Worm (Caenorhabditis elegans) whole organism, L4 larva: ENCODE data around the gene mex-5.

ENCODE experiments used
- F37D6.2 ChIP-seq: sonication (generic microtip); optimal IDR thresholded peaks from 2 replicates; lab custom pipeline; 2016; ENCODE audit warnings: mild to moderate bottlenecking, missing genetic modification characterization, missing compliant biosample characterization
- F44E2.7 ChIP-seq: fragments of 200-800 bp; sonication (Bioruptor generic); IDR thresholded peaks from 2 replicates; pipeline ENCODE4 v2.1.2; 2022; ENCODE audit warnings: missing genetic modification characterization, missing compliant biosample characterization
- F49E8.2 ChIP-seq: sonication (generic microtip); optimal IDR thresholded peaks from 2 replicates; lab custom pipeline; 2016; ENCODE audit warnings: missing compliant biosample characterization, mild to moderate bottlenecking, missing genetic modification characterization, borderline replicate concordance
- R02D3.7 ChIP-seq: fragments of 150-350 bp; sonication (generic microtip); optimal IDR thresholded peaks from 3 replicates; lab custom pipeline; 2014; ENCODE audit warnings: missing biosample characterization, missing genetic modification characterization
- ZK546.5 ChIP-seq, 2 experiments: sonication (generic microtip); optimal IDR thresholded peaks; 2 replicates each; lab custom pipeline; 2017; ENCODE audit warnings: missing biosample characterization in 2 of 2, missing genetic modification characterization in 2 of 2
- aly-2 ChIP-seq: sonication (generic microtip); optimal IDR thresholded peaks from 2 replicates; lab custom pipeline; 2018; ENCODE audit warnings: missing biosample characterization, missing genetic modification characterization
- arid-1 ChIP-seq: fragments of 200-800 bp; sonication (Bioruptor generic); conservative IDR thresholded peaks from 2 replicates; pipeline ENCODE4 v1.3.6; 2022; ENCODE audit warnings: missing genetic modification reagents, missing genetic modification characterization, missing compliant biosample characterization
- attf-4 ChIP-seq: sonication (generic microtip); optimal IDR thresholded peaks from 3 replicates; lab custom pipeline; 2017; ENCODE audit warnings: missing biosample characterization, missing genetic modification characterization
- ceh-32 ChIP-seq: sonication (generic microtip); optimal IDR thresholded peaks from 2 replicates; lab custom pipeline; 2016; ENCODE audit warnings: mild to moderate bottlenecking, missing genetic modification characterization, missing compliant biosample characterization; ENCODE audit not compliant: poor library complexity
- ceh-44 ChIP-seq: fragments of 200-800 bp; sonication (Bioruptor generic); IDR thresholded peaks from 2 replicates; pipeline ENCODE4 v1.3.6; 2022; ENCODE audit warnings: missing genetic modification reagents, missing genetic modification characterization, missing compliant biosample characterization
- ceh-82 ChIP-seq: sonication (generic microtip); optimal IDR thresholded peaks from 2 replicates; lab custom pipeline; 2017; ENCODE audit warnings: missing biosample characterization, missing genetic modification characterization
- daf-16 ChIP-seq, 3 experiments: sonication (generic microtip); optimal IDR thresholded peaks; 2 replicates each; lab custom pipeline; 2016 to 2017; ENCODE audit warnings: missing genetic modification characterization in 3 of 3, missing genetic modification reagents in 3 of 3, mild to moderate bottlenecking in 2 of 3, missing compliant biosample characterization in 2 of 3, missing biosample characterization in 1 of 3, moderate library complexity in 1 of 3
- daf-19 ChIP-seq: fragments of 200-800 bp; sonication (Bioruptor generic); conservative IDR thresholded peaks from 2 replicates; pipeline ENCODE4 v1.3.6; 2022; ENCODE audit warnings: missing genetic modification characterization, missing compliant biosample characterization
- daf-8 ChIP-seq: fragments of 200-800 bp; sonication (Bioruptor generic); IDR thresholded peaks from 2 replicates; pipeline ENCODE4 v1.3.6; 2022; ENCODE audit warnings: missing genetic modification characterization, missing compliant biosample characterization
- dmd-6 ChIP-seq: fragments of 200-800 bp; sonication (Bioruptor generic); IDR thresholded peaks from 2 replicates; pipeline ENCODE4 v1.3.6; 2022; ENCODE audit warnings: missing genetic modification reagents, missing genetic modification characterization, missing compliant biosample characterization
- duxl-1 ChIP-seq: sonication (generic microtip); optimal IDR thresholded peaks from 2 replicates; lab custom pipeline; 2016; ENCODE audit warnings: mild to moderate bottlenecking, missing genetic modification characterization, moderate library complexity, missing compliant biosample characterization; ENCODE audit not compliant: poor library complexity
- dve-1 ChIP-seq: sonication (generic microtip); optimal IDR thresholded peaks from 2 replicates; lab custom pipeline; 2017; ENCODE audit warnings: antibody characterized with exemption, mild to moderate bottlenecking, missing genetic modification characterization, missing compliant biosample characterization; ENCODE audit not compliant: insufficient read depth
- egl-27 ChIP-seq: sonication (generic microtip); optimal IDR thresholded peaks from 3 replicates; lab custom pipeline; 2017; ENCODE audit warnings: missing biosample characterization, missing genetic modification reagents, missing genetic modification characterization
- fkh-10 ChIP-seq: fragments of 150-350 bp; optimal IDR thresholded peaks from 2 replicates; lab custom pipeline; 2014; ENCODE audit warnings: missing biosample characterization, missing genetic modification reagents, missing genetic modification characterization
- gei-8 ChIP-seq: fragments of 200-800 bp; sonication (Bioruptor generic); optimal IDR thresholded peaks from 2 replicates; lab custom pipeline; 2018; ENCODE audit warnings: mild to moderate bottlenecking, missing genetic modification characterization, missing compliant biosample characterization
- hif-1 ChIP-seq, 2 experiments: sonication (generic microtip); optimal IDR thresholded peaks; 2 replicates each; lab custom pipeline; 2016 to 2017; ENCODE audit warnings: missing compliant biosample characterization in 2 of 2, missing genetic modification characterization in 2 of 2, missing genetic modification reagents in 2 of 2, missing genotype in 2 of 2, mild to moderate bottlenecking in 1 of 2
- hlh-11 ChIP-seq: fragments of 200-800 bp; sonication (Bioruptor generic); optimal IDR thresholded peaks from 2 replicates; lab custom pipeline; 2018; ENCODE audit warnings: mild to moderate bottlenecking, missing genetic modification characterization, missing compliant biosample characterization
- hlh-30 ChIP-seq: sonication (generic microtip); optimal IDR thresholded peaks from 2 replicates; lab custom pipeline; 2017; ENCODE audit warnings: antibody characterized with exemption, mild to moderate bottlenecking, missing genetic modification characterization, missing compliant biosample characterization; ENCODE audit not compliant: insufficient read depth
- hmg-1.1 ChIP-seq: fragments of 200-800 bp; sonication (Bioruptor generic); IDR thresholded peaks from 2 replicates; pipeline ENCODE4 v1.3.6; 2022; ENCODE audit warnings: missing genetic modification reagents, missing genetic modification characterization, missing compliant biosample characterization
- lim-7 ChIP-seq: fragments of 200-800 bp; sonication (Bioruptor generic); IDR thresholded peaks from 2 replicates; pipeline ENCODE4 v1.3.6; 2022; ENCODE audit warnings: missing genetic modification characterization, missing compliant biosample characterization
- lin-1 ChIP-seq: fragments of 200-800 bp; sonication (Bioruptor generic); IDR thresholded peaks from 2 replicates; pipeline ENCODE4 v1.3.6; 2022; ENCODE audit warnings: missing genetic modification reagents, missing genetic modification characterization, missing compliant biosample characterization
- lin-13 ChIP-seq: fragments of 150-350 bp; optimal IDR thresholded peaks from 2 replicates; lab custom pipeline; 2014; ENCODE audit warnings: missing biosample characterization, missing genetic modification reagents, missing genetic modification characterization
- lin-15B ChIP-seq: fragments of 150-350 bp; sonication (generic microtip); optimal IDR thresholded peaks from 3 replicates; lab custom pipeline; 2014; ENCODE audit warnings: missing biosample characterization, missing genetic modification characterization
- lin-38 ChIP-seq: fragments of 200-800 bp; sonication (Bioruptor generic); IDR thresholded peaks from 2 replicates; pipeline ENCODE4 v1.3.6; 2022; ENCODE audit warnings: missing genetic modification reagents, missing genetic modification characterization, missing compliant biosample characterization
- lsy-2 ChIP-seq, 2 experiments: fragments of 150-350 bp in 1 of 2; sonication (generic microtip) in 1 of 2; optimal IDR thresholded peaks; 2 replicates each; lab custom pipeline; 2014 to 2017; ENCODE audit warnings: missing biosample characterization in 2 of 2, missing genetic modification characterization in 2 of 2
- mep-1 ChIP-seq: fragments of 150-350 bp; sonication (generic microtip); optimal IDR thresholded peaks from 3 replicates; lab custom pipeline; 2014; ENCODE audit warnings: missing biosample characterization, missing genetic modification characterization
- mxl-2 ChIP-seq: fragments of 200-800 bp; sonication (Bioruptor generic); conservative IDR thresholded peaks from 2 replicates; pipeline ENCODE4 v1.3.6; 2022; ENCODE audit warnings: missing genetic modification reagents, missing genetic modification characterization, missing compliant biosample characterization
- mxl-3 ChIP-seq: fragments of 200-800 bp; sonication (Bioruptor generic); optimal IDR thresholded peaks from 2 replicates; lab custom pipeline; 2018; ENCODE audit warnings: mild to moderate bottlenecking, missing genetic modification characterization, missing compliant biosample characterization
- nhr-10 ChIP-seq: fragments of 150-350 bp; optimal IDR thresholded peaks from 2 replicates; lab custom pipeline; 2014; ENCODE audit warnings: missing biosample characterization, missing genetic modification characterization
- nhr-102 ChIP-seq: sonication (generic microtip); optimal IDR thresholded peaks from 2 replicates; lab custom pipeline; 2016; ENCODE audit warnings: mild to moderate bottlenecking, missing genetic modification characterization, moderate library complexity, missing compliant biosample characterization
- nhr-237 ChIP-seq: sonication (generic microtip); optimal IDR thresholded peaks from 2 replicates; lab custom pipeline; 2017; ENCODE audit warnings: missing biosample characterization, missing genetic modification characterization
- nhr-28 ChIP-seq: fragments of 150-350 bp; optimal IDR thresholded peaks from 2 replicates; lab custom pipeline; 2014; ENCODE audit warnings: missing biosample characterization, missing genetic modification characterization
- nhr-76 ChIP-seq: fragments of 150-350 bp; optimal IDR thresholded peaks from 2 replicates; lab custom pipeline; 2014; ENCODE audit warnings: missing biosample characterization, missing genetic modification characterization
- nhr-77 ChIP-seq: fragments of 150-350 bp; optimal IDR thresholded peaks from 2 replicates; lab custom pipeline; 2014; ENCODE audit warnings: missing biosample characterization, missing genetic modification characterization
- pha-4 ChIP-seq, 2 experiments: fragments of 150-350 bp in 1 of 2; fragments of 200-800 bp in 1 of 2; sonication (Bioruptor generic) in 1 of 2; IDR thresholded peaks in 1 of 2; optimal IDR thresholded peaks in 1 of 2; 2 replicates each; pipeline versions ENCODE4 v1.3.6 to Lab custom; 2014 to 2022; ENCODE audit warnings: missing genetic modification characterization in 2 of 2, missing genetic modification reagents in 2 of 2, missing biosample characterization in 1 of 2, missing compliant biosample characterization in 1 of 2
- php-3 ChIP-seq: fragments of 200-800 bp; sonication (Bioruptor generic); IDR thresholded peaks from 2 replicates; pipeline ENCODE4 v1.3.6; 2022; ENCODE audit warnings: missing genetic modification reagents, missing genetic modification characterization, missing compliant biosample characterization
- pqm-1 ChIP-seq: sonication (generic microtip); optimal IDR thresholded peaks from 2 replicates; lab custom pipeline; 2017; ENCODE audit warnings: missing biosample characterization, missing genetic modification characterization
- snpc-4 ChIP-seq: fragments of 150-350 bp; optimal IDR thresholded peaks from 2 replicates; lab custom pipeline; 2014; ENCODE audit warnings: missing biosample characterization, missing genetic modification characterization
- spr-3 ChIP-seq: fragments of 200-800 bp; sonication (Bioruptor generic); optimal IDR thresholded peaks from 2 replicates; lab custom pipeline; 2018; ENCODE audit warnings: mild to moderate bottlenecking, missing genetic modification characterization, missing compliant biosample characterization
- tra-1 ChIP-seq: fragments of 200-800 bp; sonication (Bioruptor generic); IDR thresholded peaks from 2 replicates; pipeline ENCODE4 v1.3.6; 2022; ENCODE audit warnings: missing genetic modification reagents, missing genetic modification characterization, missing compliant biosample characterization
- unc-62 ChIP-seq, 3 experiments: fragments of 150-350 bp in 1 of 3; sonication (generic microtip); optimal IDR thresholded peaks in 2 of 3; peaks in 1 of 3; 1 replicate in 1 of 3; 2 replicates in 2 of 3; lab custom pipeline; 2014 to 2017; ENCODE audit warnings: missing biosample characterization in 3 of 3, missing genetic modification characterization in 3 of 3, missing genetic modification reagents in 3 of 3, missing genotype in 1 of 3
- vab-7 ChIP-seq: fragments of 200-800 bp; sonication (Bioruptor generic); IDR thresholded peaks from 2 replicates; pipeline ENCODE4 v1.3.6; 2022; ENCODE audit warnings: missing genetic modification reagents, missing genetic modification characterization, missing compliant biosample characterization

The mex-5 gene

ce11 chrIV:13313156-13313555 is 40.4 kb upstream of the mex-5 start:
- peak; percentile 4 for TF ChIP-seq lin-13
- peak; percentile 57 for TF ChIP-seq hlh-11
- TF ChIP-seq pha-4 (GFP tag; IDR thresholded peaks at IDR 0.05; lab: Robert Waterston, UW): no peak
- TF ChIP-seq pha-4 (tag; optimal IDR thresholded peaks at IDR 0.05; lab: Kevin White, UChicago): no peak
- TF ChIP-seq lsy-2 (tag; optimal IDR thresholded peaks at IDR 0.05; lab: Kevin White, UChicago): peak in 1 of 2 experiments; percentile 5
- no peak for TF ChIP-seq ceh-44 (GFP tag; lab: Robert Waterston, UW)
- TF ChIP-seq dmd-6 (GFP tag; lab: Robert Waterston, UW): peak; percentile 56
- TF ChIP-seq hif-1 (tag; optimal IDR thresholded peaks at IDR 0.05; lab: Kevin White, UChicago): peak in 1 of 2 experiments; percentile 72
- no peak for TF ChIP-seq attf-4 (tag; lab: Kevin White, UChicago)
- no peak for TF ChIP-seq daf-19 (GFP tag; lab: Robert Waterston, UW)
- TF ChIP-seq ceh-82: no peak
- TF ChIP-seq daf-8 (GFP tag; lab: Robert Waterston, UW): no peak
- peak; percentile 27 for TF ChIP-seq mep-1 (tag; lab: Kevin White, UChicago)
- peak in 1 of 2 experiments; percentile 82 for TF ChIP-seq unc-62 (GFP tag; optimal IDR thresholded peaks at IDR 0.05 in 1 of 2; lab: Kevin White, UChicago)
- TF ChIP-seq unc-62 (tag; optimal IDR thresholded peaks at IDR 0.05; lab: Kevin White, UChicago): no peak
- TF ChIP-seq tra-1 (GFP tag; lab: Robert Waterston, UW): 0 out of 2 replicates have a peak, but pooled peaks have one; percentile 9
- no peak for TF ChIP-seq ZK546.5 (tag; optimal IDR thresholded peaks at IDR 0.05; lab: Kevin White, UChicago)
- TF ChIP-seq mxl-2: no peak
- no peak for TF ChIP-seq fkh-10 (GFP tag; lab: Kevin White, UChicago)
- TF ChIP-seq hmg-1.1 (GFP tag; lab: Robert Waterston, UW): peak; percentile 38; the same call in 1 of the 2 replicates
- no peak for TF ChIP-seq mxl-3
- peak; percentile 21 for TF ChIP-seq nhr-28 (tag; lab: Kevin White, UChicago)
- no peak for TF ChIP-seq F44E2.7 (GFP tag; lab: Robert Waterston, UW)
- peak; percentile 0 for TF ChIP-seq dve-1 (tag; lab: Kevin White, UChicago)
- TF ChIP-seq lin-15B (tag; lab: Kevin White, UChicago): no peak
- 0 out of 2 replicates have a peak, but pooled peaks have one; percentile 8 for TF ChIP-seq lin-38
- no peak for TF ChIP-seq arid-1 (GFP tag; lab: Robert Waterston, UW)
- no peak for TF ChIP-seq daf-16 (GFP tag; optimal IDR thresholded peaks at IDR 0.05; lab: Kevin White, UChicago)
- peak; percentile 5 for TF ChIP-seq daf-16 (tag; optimal IDR thresholded peaks at IDR 0.05; lab: Kevin White, UChicago)
- no peak for TF ChIP-seq nhr-77 (tag; lab: Kevin White, UChicago)

ce11 chrIV:13314181-13314580 is 39.3 kb upstream of the mex-5 start:
- TF ChIP-seq hif-1 (tag; optimal IDR thresholded peaks at IDR 0.05; lab: Kevin White, UChicago): no peak
- TF ChIP-seq snpc-4 (tag; lab: Kevin White, UChicago): no peak
- peak; percentile 97 for TF ChIP-seq dve-1 (tag; lab: Kevin White, UChicago)
- TF ChIP-seq nhr-77 (tag; lab: Kevin White, UChicago): peak; percentile 49
- TF ChIP-seq ceh-32: no peak
- peak; percentile 82 for TF ChIP-seq pqm-1 (tag; lab: Kevin White, UChicago)
- TF ChIP-seq F49E8.2 (tag; lab: Kevin White, UChicago): no peak
- no peak for TF ChIP-seq F37D6.2
- no peak for TF ChIP-seq lin-15B (tag; lab: Kevin White, UChicago)
- peak; percentile 18 for TF ChIP-seq spr-3
- no peak for TF ChIP-seq vab-7
- peak; percentile 40 for TF ChIP-seq mxl-3
- peak; percentile 72 for TF ChIP-seq nhr-102 (tag; lab: Kevin White, UChicago)
- no peak for TF ChIP-seq egl-27 (tag; lab: Kevin White, UChicago)
- TF ChIP-seq hlh-30 (tag; lab: Kevin White, UChicago): peak; percentile 60
- TF ChIP-seq nhr-237: no peak
- peak; percentile 41; the same call in 1 of the 2 replicates for TF ChIP-seq lin-1 (GFP tag; lab: Robert Waterston, UW)
- TF ChIP-seq R02D3.7: no peak
- TF ChIP-seq arid-1 (GFP tag; lab: Robert Waterston, UW): peak; percentile 40; the same call in 1 of the 2 replicates
- peak; percentile 97 for TF ChIP-seq php-3 (GFP tag; lab: Robert Waterston, UW)
- TF ChIP-seq lim-7 (GFP tag; lab: Robert Waterston, UW): no peak
- no peak for TF ChIP-seq gei-8 (GFP tag; lab: Kevin White, UChicago)
- peak; percentile 31 for TF ChIP-seq nhr-10 (tag; lab: Kevin White, UChicago)
- TF ChIP-seq nhr-76 (tag; lab: Kevin White, UChicago): no peak
- TF ChIP-seq tra-1 (GFP tag; lab: Robert Waterston, UW): peak; percentile 80; the same call in 1 of the 2 replicates
- no peak for TF ChIP-seq aly-2
- TF ChIP-seq duxl-1 (tag; lab: Kevin White, UChicago): no peak
